Worm (Caenorhabditis elegans) whole organism, mixed stage, embryonic: ENCODE measurements around the gene F22H10.1.

ENCODE experiments used
- blmp-1 ChIP-seq: fragments of 150-350 bp; optimal IDR thresholded peaks from 2 replicates; lab custom pipeline; 2014; ENCODE audit warnings: missing biosample characterization, missing genetic modification characterization
- ceh-43 ChIP-seq: fragments of 200-800 bp; sonication (Bioruptor generic); optimal IDR thresholded peaks from 2 replicates; lab custom pipeline; 2018; ENCODE audit warnings: mild to moderate bottlenecking, missing genetic modification characterization, moderate library complexity, missing compliant biosample characterization
- flh-1 ChIP-seq: fragments of 200-800 bp; sonication (Bioruptor generic); optimal IDR thresholded peaks from 2 replicates; lab custom pipeline; 2018; ENCODE audit warnings: mild to moderate bottlenecking, missing genetic modification characterization, moderate library complexity, missing compliant biosample characterization
- lin-13 ChIP-seq: fragments of 150-350 bp; optimal IDR thresholded peaks from 2 replicates; lab custom pipeline; 2014; ENCODE audit warnings: missing biosample characterization, missing genetic modification characterization
- lsy-2 ChIP-seq: fragments of 150-350 bp; optimal IDR thresholded peaks from 2 replicates; lab custom pipeline; 2014; ENCODE audit warnings: missing biosample characterization, missing genetic modification characterization
- mab-5 ChIP-seq: fragments of 150-350 bp; optimal IDR thresholded peaks from 2 replicates; lab custom pipeline; 2014; ENCODE audit warnings: missing biosample characterization, missing genetic modification characterization
- mep-1 ChIP-seq: fragments of 150-350 bp; optimal IDR thresholded peaks from 2 replicates; lab custom pipeline; 2017; ENCODE audit warnings: missing biosample characterization, missing genetic modification reagents, missing genetic modification characterization, inconsistent platforms
- mls-2 ChIP-seq: sonication (generic microtip); optimal IDR thresholded peaks from 2 replicates; lab custom pipeline; 2016; ENCODE audit warnings: mild to moderate bottlenecking, missing genetic modification characterization, moderate library complexity, missing compliant biosample characterization
- nhr-2 ChIP-seq: fragments of 150-350 bp; optimal IDR thresholded peaks from 2 replicates; lab custom pipeline; 2014; ENCODE audit warnings: missing biosample characterization, missing genetic modification characterization
- nhr-237 ChIP-seq: fragments of 150-350 bp; optimal IDR thresholded peaks from 2 replicates; lab custom pipeline; 2014; ENCODE audit warnings: missing biosample characterization, missing genetic modification characterization
- nhr-76 ChIP-seq: sonication (generic microtip); optimal IDR thresholded peaks from 2 replicates; lab custom pipeline; 2017; ENCODE audit warnings: missing biosample characterization, missing genetic modification characterization
- unc-39 ChIP-seq: fragments of 150-350 bp; optimal IDR thresholded peaks from 2 replicates; lab custom pipeline; 2014; ENCODE audit warnings: missing biosample characterization, missing genetic modification characterization
- unc-62 ChIP-seq: fragments of 150-350 bp; optimal IDR thresholded peaks from 2 replicates; lab custom pipeline; 2014; ENCODE audit warnings: missing biosample characterization, missing genetic modification reagents, missing genetic modification characterization

DNA sequence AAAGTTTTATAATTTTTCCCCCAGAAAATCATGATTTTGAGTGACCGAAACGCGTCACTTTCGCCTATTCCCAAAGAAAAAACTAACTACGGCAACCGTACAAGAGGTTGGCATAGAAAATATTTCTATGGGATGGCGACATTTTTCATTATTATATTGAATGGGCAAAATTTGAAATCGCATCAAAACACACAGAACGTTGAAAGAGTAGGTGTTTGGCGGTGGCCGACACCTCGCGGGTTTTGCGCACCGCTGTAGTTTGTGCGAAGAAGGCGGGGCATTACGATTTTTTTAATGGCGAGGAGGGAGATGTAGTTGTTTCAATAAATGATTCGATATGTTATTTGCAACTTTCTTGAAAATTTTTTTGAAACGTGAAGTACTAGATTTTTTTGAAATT, 19.7 kb downstream of the F22H10.1 start:
- TF ChIP-seq lin-13 (tag; lab: Kevin White, UChicago) (no peak), blmp-1 (no peak), nhr-76 (tag; lab: Kevin White, UChicago) (no peak), ceh-43 (GFP tag; lab: Kevin White, UChicago) (no peak), lsy-2 (tag; lab: Kevin White, UChicago) (no peak), flh-1 (no peak), mep-1 (tag; lab: Kevin White, UChicago) (no peak), mls-2 (tag; lab: Kevin White, UChicago) (no peak), mab-5 (no peak), nhr-2 (tag; lab: Kevin White, UChicago) (no peak), nhr-237 (no peak), unc-39 (tag; lab: Kevin White, UChicago) (no peak), unc-62 (no peak)
